Worm (Caenorhabditis elegans) whole organism, L2 larva: ENCODE measurements around the gene Y38F2AL.12.

Source experiments
- ceh-16 ChIP-seq: fragments of 150-350 bp; optimal IDR thresholded peaks from 2 replicates; lab custom pipeline; 2014; ENCODE audit warnings: missing biosample characterization, missing genetic modification characterization
- elt-1 ChIP-seq: fragments of 150-350 bp; optimal IDR thresholded peaks from 2 replicates; lab custom pipeline; 2014; ENCODE audit warnings: missing biosample characterization, missing genetic modification characterization
- elt-3 ChIP-seq: sonication (generic microtip); optimal IDR thresholded peaks from 2 replicates; lab custom pipeline; 2017; ENCODE audit warnings: missing biosample characterization, missing genetic modification characterization
- lin-39 ChIP-seq: fragments of 150-350 bp; optimal IDR thresholded peaks from 2 replicates; lab custom pipeline; 2014; ENCODE audit warnings: missing biosample characterization, missing genetic modification reagents, missing genetic modification characterization
- mab-5 ChIP-seq: fragments of 150-350 bp; optimal IDR thresholded peaks from 2 replicates; lab custom pipeline; 2014; ENCODE audit warnings: missing biosample characterization, missing genetic modification characterization
- mbf-1 ChIP-seq: sonication (generic microtip); optimal IDR thresholded peaks from 2 replicates; lab custom pipeline; 2017; ENCODE audit warnings: missing biosample characterization, missing genetic modification characterization
- nhr-77 ChIP-seq: fragments of 150-350 bp; optimal IDR thresholded peaks from 2 replicates; lab custom pipeline; 2014; ENCODE audit warnings: missing biosample characterization, missing genetic modification characterization
- sma-9 ChIP-seq, 2 experiments: fragments of 150-350 bp in 1 of 2; sonication (generic microtip) in 1 of 2; optimal IDR thresholded peaks; 2 replicates each; lab custom pipeline; 2014 to 2016; ENCODE audit warnings: missing genetic modification characterization in 2 of 2, mild to moderate bottlenecking in 1 of 2, missing biosample characterization in 1 of 2, missing compliant biosample characterization in 1 of 2, missing genetic modification reagents in 1 of 2, moderate library complexity in 1 of 2
- unc-62 ChIP-seq: fragments of 150-350 bp; optimal IDR thresholded peaks from 2 replicates; lab custom pipeline; 2014; ENCODE audit warnings: missing biosample characterization, missing genetic modification reagents, missing genetic modification characterization
- zag-1 ChIP-seq: fragments of 150-350 bp; optimal IDR thresholded peaks from 2 replicates; lab custom pipeline; 2014; ENCODE audit warnings: missing biosample characterization, missing genetic modification characterization
- ztf-1 ChIP-seq: fragments of 200-800 bp; sonication (Bioruptor generic); conservative IDR thresholded peaks from 2 replicates; pipeline ENCODE4 v1.3.6; 2022; ENCODE audit warnings: missing genetic modification characterization, missing compliant biosample characterization

ce11 chrIV:2311554-2311953 is 4.8 kb upstream of the Y38F2AL.12 start:
- TF ChIP-seq elt-3 (no peak), sma-9 (GFP tag; optimal IDR thresholded peaks at IDR 0.05; lab: Kevin White, UChicago) (no peak), sma-9 (tag; optimal IDR thresholded peaks at IDR 0.05; lab: Kevin White, UChicago) (no peak), ztf-1 (no peak), mbf-1 (tag; lab: Kevin White, UChicago) (no peak), lin-39 (tag; lab: Kevin White, UChicago) (no peak), zag-1 (tag; lab: Kevin White, UChicago) (no peak), unc-62 (GFP tag; lab: Kevin White, UChicago) (no peak), elt-1 (tag; lab: Kevin White, UChicago) (no peak), ceh-16 (tag; lab: Kevin White, UChicago) (no peak), nhr-77 (tag; lab: Kevin White, UChicago) (no peak), mab-5 (tag; lab: Kevin White, UChicago) (no peak)
